Worm (Caenorhabditis elegans): ENCODE results near the gene Y45F3A.9.

Gene Y45F3A.9

DNA sequence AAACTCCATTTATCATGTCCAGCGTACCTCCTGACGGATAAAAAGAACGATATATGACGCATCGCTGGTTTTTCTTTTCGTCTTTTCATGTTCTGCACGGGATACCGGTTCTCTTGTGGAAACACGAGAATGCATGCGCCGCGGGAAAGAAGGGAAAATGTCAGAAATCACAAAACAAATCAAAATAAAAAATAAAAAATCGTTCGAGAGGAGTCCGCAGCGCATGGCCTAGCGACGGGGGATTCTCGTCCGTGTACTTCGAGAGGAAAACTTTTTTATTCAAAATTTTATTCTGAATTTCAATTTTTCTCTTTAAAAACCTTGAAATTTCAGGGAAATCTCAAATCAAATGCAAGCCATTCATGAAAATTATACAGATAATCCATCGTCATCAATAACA is 26.2 kb upstream of the Y45F3A.9 start, which contains the start of the genes lron-10 and hpr-9 (continued):
- TF ChIP-seq xbp-1 (tag; optimal IDR thresholded peaks at IDR 0.05) (peak; percentile 84), jun-1 (tag; optimal IDR thresholded peaks at IDR 0.05) (peak; percentile 28), unc-98 (GFP tag; IDR thresholded peaks at IDR 0.05) (peak; percentile 71), dsc-1 (tag; optimal IDR thresholded peaks at IDR 0.05) (peak; percentile 89), elt-2 (tag; optimal IDR thresholded peaks at IDR 0.05) (peak; percentile 70), sptf-1 (tag; optimal IDR thresholded peaks at IDR 0.05) (no peak), zag-1 (tag; optimal IDR thresholded peaks at IDR 0.05) (no peak), fkh-10 (GFP tag; optimal IDR thresholded peaks at IDR 0.05) (no peak), snu-23 (GFP tag; optimal IDR thresholded peaks at IDR 0.05) (peak; percentile 94), ceh-8 (GFP tag; optimal IDR thresholded peaks at IDR 0.05) (peak; percentile 74), blmp-1 (tag; optimal IDR thresholded peaks at IDR 0.05) (peak; percentile 91), efl-3 (GFP tag; optimal IDR thresholded peaks at IDR 0.05) (peak; percentile 77), ceh-90 (tag; optimal IDR thresholded peaks at IDR 0.05) (peak; percentile 93), hlh-17 (GFP tag; optimal IDR thresholded peaks at IDR 0.05; ENCODE audit: borderline replicate concordance) (no peak), ztf-4 (tag; optimal IDR thresholded peaks at IDR 0.05) (peak; percentile 42), snpc-4 (tag; optimal IDR thresholded peaks at IDR 0.05) (peak; percentile 32), egl-27 (tag; optimal IDR thresholded peaks at IDR 0.05) (no peak), Y116A8C.19 (tag; optimal IDR thresholded peaks at IDR 0.05; ENCODE audit: borderline replicate concordance) (peak; percentile 87), nhr-11 (tag; optimal IDR thresholded peaks at IDR 0.05) (no peak), egl-13 (tag; optimal IDR thresholded peaks at IDR 0.05) (peak; percentile 85), ces-1 (GFP tag; optimal IDR thresholded peaks at IDR 0.05) (no peak), hpl-2 (GFP tag; optimal IDR thresholded peaks at IDR 0.05) (peak; percentile 17), rnt-1 (tag; optimal IDR thresholded peaks at IDR 0.05) (peak; percentile 99), lir-3 (tag; optimal IDR thresholded peaks at IDR 0.05; ENCODE audit: poor library complexity) (peak; percentile 97), tlp-1 (tag; optimal IDR thresholded peaks at IDR 0.05) (no peak), ets-5 (GFP tag; IDR thresholded peaks at IDR 0.05) (no peak), fkh-8 (tag; optimal IDR thresholded peaks at IDR 0.05) (peak; percentile 81), C34B4.2 (tag; optimal IDR thresholded peaks at IDR 0.05) (peak; percentile 22), nhr-77 (tag; optimal IDR thresholded peaks at IDR 0.05) (peak; percentile 46), lsy-2 (tag; optimal IDR thresholded peaks at IDR 0.05) (peak; percentile 83 to 86), ztf-11 (tag; optimal IDR thresholded peaks at IDR 0.05) (peak in 1 of 2 experiments; percentile 96)

DNA sequence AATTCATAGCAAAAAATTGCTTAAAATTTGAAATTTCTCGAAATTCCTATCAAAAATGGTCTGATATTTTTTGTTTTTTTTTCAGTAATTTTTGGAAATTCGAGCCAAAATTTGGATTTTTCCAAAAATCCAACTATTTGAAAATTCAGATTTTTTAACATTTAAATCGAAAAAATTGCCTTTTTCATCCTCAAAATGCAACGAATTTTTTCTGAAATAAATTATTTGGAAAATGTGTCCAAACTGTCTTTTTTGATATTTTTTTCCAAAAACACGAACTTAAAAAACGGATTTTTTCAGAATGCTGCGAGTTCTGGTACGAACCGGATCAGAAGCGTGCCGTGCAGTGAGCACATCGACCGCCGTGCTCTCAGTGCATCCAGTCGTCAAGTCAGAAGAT is 20.2 kb upstream of the Y45F3A.9 start, which contains the start of gene mrpl-22:
mrpl-22 (plus strand) TSS at position 301 of the 400 bp plus-strand sequence.
- TF ChIP-seq ceh-82 (tag; optimal IDR thresholded peaks at IDR 0.05) = no peak
- no peak for TF ChIP-seq unc-86 (tag; optimal IDR thresholded peaks at IDR 0.05)
- TF ChIP-seq C34B4.2 (tag; optimal IDR thresholded peaks at IDR 0.05) = no peak
- no peak for TF ChIP-seq mdl-1 (tag; optimal IDR thresholded peaks at IDR 0.05)
- no peak for TF ChIP-seq ceh-88 (GFP tag; IDR thresholded peaks at IDR 0.05)
- no peak for TF ChIP-seq unc-130 (tag; optimal IDR thresholded peaks at IDR 0.05)
- TF ChIP-seq pax-3 (tag; optimal IDR thresholded peaks at IDR 0.05) = no peak
- TF ChIP-seq mep-1 (tag; optimal IDR thresholded peaks at IDR 0.05) = no peak
- TF ChIP-seq tlp-1 (tag; optimal IDR thresholded peaks at IDR 0.05) = no peak
- no peak for TF ChIP-seq alr-1 (tag; optimal IDR thresholded peaks at IDR 0.05; ENCODE audit: borderline replicate concordance)
- no peak for TF ChIP-seq elt-2 (tag; optimal IDR thresholded peaks at IDR 0.05)
- TF ChIP-seq irx-1 (tag; optimal IDR thresholded peaks at IDR 0.05) = no peak
- TF ChIP-seq nhr-90 (tag; optimal IDR thresholded peaks at IDR 0.05; ENCODE audit: poor library complexity) = no peak
- TF ChIP-seq unc-30 (tag; optimal IDR thresholded peaks at IDR 0.05) = no peak
- TF ChIP-seq nhr-76 (tag; optimal IDR thresholded peaks at IDR 0.05) = no peak
- TF ChIP-seq snu-23 (GFP tag; optimal IDR thresholded peaks at IDR 0.05) = no peak
- TF ChIP-seq lin-35 (GFP tag; optimal IDR thresholded peaks at IDR 0.05) = no peak
- no peak for TF ChIP-seq mab-9 (GFP tag; IDR thresholded peaks at IDR 0.05)
- no peak for TF ChIP-seq efl-3 (GFP tag; optimal IDR thresholded peaks at IDR 0.05)

All from whole organism, L1 larva.